Worm (Caenorhabditis elegans): ENCODE measurements around the gene pmp-3.

Gene pmp-3

DNA sequence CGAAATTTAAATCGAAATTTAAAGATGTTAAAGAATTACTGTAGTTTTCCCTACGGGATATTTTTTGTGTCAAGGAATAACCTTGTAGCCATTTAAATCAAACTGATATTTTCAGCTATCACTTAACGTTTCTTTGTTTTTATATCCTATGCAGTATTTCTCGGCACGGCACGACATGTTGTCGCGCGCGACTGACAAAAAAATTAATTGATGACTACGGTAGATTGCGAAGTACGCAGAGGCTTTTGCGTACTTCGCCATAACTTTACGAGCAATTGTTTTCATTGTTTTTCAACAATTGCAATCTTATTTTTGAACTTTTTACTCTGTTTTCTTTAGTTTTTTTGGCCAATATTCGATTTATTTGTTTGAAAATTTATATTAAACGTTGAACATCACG lies 51.5 kb downstream of the pmp-3 start:
- no peak for TF ChIP-seq F13C5.2 (tag; optimal IDR thresholded peaks at IDR 0.05)
- TF ChIP-seq aly-1 (tag; optimal IDR thresholded peaks at IDR 0.05) = no peak
- no peak for TF ChIP-seq ama-1 (optimal IDR thresholded peaks at IDR 0.05)
- TF ChIP-seq ceh-36 (tag; optimal IDR thresholded peaks at IDR 0.05) = no peak
- TF ChIP-seq pes-1 (GFP tag; IDR thresholded peaks at IDR 0.05) = no peak
- TF ChIP-seq tbx-11 (GFP tag; IDR thresholded peaks at IDR 0.05) = no peak

ce11 chrV:14698666-14699065 lies 52.1 kb downstream of the pmp-3 start, which contains the start of gene set-5:
set-5 (plus strand) TSS chrV:14698966.
- TF ChIP-seq tra-4 (tag; optimal IDR thresholded peaks at IDR 0.05) (no peak), tbx-11 (GFP tag; IDR thresholded peaks at IDR 0.05) (no peak), hnd-1 (tag; optimal IDR thresholded peaks at IDR 0.05) (no peak), hmbx-1 (tag; optimal IDR thresholded peaks at IDR 0.05) (no peak), ama-1 (optimal IDR thresholded peaks at IDR 0.05) (no peak), ceh-36 (tag; optimal IDR thresholded peaks at IDR 0.05) (no peak)
